Fruit fly (Drosophila melanogaster): ENCODE results near the gene Top3alpha.

DNA sequence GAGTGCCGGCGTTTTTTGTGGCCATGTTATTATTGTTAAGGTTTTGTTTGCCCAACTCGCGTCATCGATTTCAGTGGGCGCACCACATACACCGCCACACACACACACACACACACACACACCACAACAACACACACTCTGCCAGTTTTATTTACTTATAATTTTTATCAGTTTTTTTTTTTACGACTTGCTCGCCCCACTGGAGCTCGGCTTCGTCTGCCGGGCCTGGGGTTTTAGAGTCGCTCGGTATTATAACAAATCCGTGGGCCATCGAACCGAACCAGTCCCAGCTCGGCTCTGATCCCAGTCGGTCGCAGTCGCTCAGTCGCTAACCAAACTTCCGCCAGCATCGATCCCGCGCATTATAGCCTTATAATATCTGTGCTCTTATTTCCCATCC, 51.4 kb downstream of the Top3alpha start:
- TF ChIP-seq pad (GFP tag; optimal IDR thresholded peaks at IDR 0.05) (no peak), CG7101 (tag; optimal IDR thresholded peaks at IDR 0.05) (no peak), bab1 (GFP tag; optimal IDR thresholded peaks at IDR 0.05) (peak; percentile 23), CG7045 (GFP tag; optimal IDR thresholded peaks at IDR 0.05) (no peak), toe (GFP tag; optimal IDR thresholded peaks at IDR 0.05) (no peak), Mnt (GFP tag; optimal IDR thresholded peaks at IDR 0.05) (no peak), CG33017 (tag; optimal IDR thresholded peaks at IDR 0.05) (no peak), cnc (optimal IDR thresholded peaks at IDR 0.05) (no peak), Crg-1 (GFP tag; optimal IDR thresholded peaks at IDR 0.05) (no peak), cic (GFP tag; optimal IDR thresholded peaks at IDR 0.05) (peak; percentile 52), CG1620 (GFP tag; optimal IDR thresholded peaks at IDR 0.05) (no peak), kay (GFP tag; ENCODE audit: borderline replicate concordance) (no peak), Clk (GFP tag; optimal IDR thresholded peaks at IDR 0.05) (no peak), ovo (GFP tag; optimal IDR thresholded peaks at IDR 0.05) (no peak)

Data from whole organism, adult.